Worm (Caenorhabditis elegans) whole organism, L4/young adult: Measurements from ENCODE around the gene nhr-119.

Experiments used
- W03F9.2 ChIP-seq: fragments of 150-350 bp; optimal IDR thresholded peaks from 2 replicates; lab custom pipeline; 2014; ENCODE audit warnings: missing biosample characterization, missing genetic modification characterization
- him-1 ChIP-seq: sonication (generic microtip); optimal IDR thresholded peaks from 2 replicates; lab custom pipeline; 2016; ENCODE audit warnings: missing genotype, missing genetic modification reagents, missing genetic modification characterization, missing compliant biosample characterization

DNA sequence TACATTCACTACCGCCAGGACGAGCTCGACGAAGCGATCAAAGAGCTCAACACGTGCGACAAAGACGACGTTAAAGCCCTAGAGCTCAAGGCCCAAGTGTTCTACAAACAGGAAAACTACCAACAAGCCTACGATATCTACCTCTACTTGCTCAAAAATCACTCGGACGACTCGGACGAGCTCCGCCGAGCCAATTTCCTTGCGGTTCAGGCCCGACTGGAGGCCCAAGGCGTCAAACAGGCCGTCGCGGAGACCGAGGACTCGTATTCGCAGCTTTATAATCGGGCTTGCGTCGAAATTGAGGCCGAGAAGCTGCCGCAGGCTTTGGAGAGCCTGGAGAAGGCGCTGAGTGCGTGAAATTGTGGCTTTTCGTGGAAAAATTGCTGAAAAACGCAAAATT lies 12.6 kb downstream of the nhr-119 start:
- no peak for TF ChIP-seq W03F9.2 (tag; lab: Kevin White, UChicago)
- no peak for TF ChIP-seq him-1 (tag; lab: Kevin White, UChicago)
